Worm (Caenorhabditis elegans) whole organism, L1 larva: ENCODE results near the gene smoc-1.

Source experiments
- C04F5.9 ChIP-seq: sonication (generic microtip); optimal IDR thresholded peaks from 2 replicates; lab custom pipeline; 2016; ENCODE audit warnings: missing genetic modification characterization, missing compliant biosample characterization
- C16A3.4 ChIP-seq: fragments of 150-350 bp; optimal IDR thresholded peaks from 2 replicates; lab custom pipeline; 2014; ENCODE audit warnings: missing biosample characterization, missing genetic modification characterization
- C34B4.2 ChIP-seq: sonication (generic microtip); optimal IDR thresholded peaks from 2 replicates; lab custom pipeline; 2017; ENCODE audit warnings: mild to moderate bottlenecking, missing genetic modification characterization, missing compliant biosample characterization
- F16B12.6 ChIP-seq: fragments of 150-350 bp; optimal IDR thresholded peaks from 2 replicates; lab custom pipeline; 2014; ENCODE audit warnings: missing biosample characterization, missing genetic modification characterization
- Y116A8C.19 ChIP-seq: sonication (generic microtip); optimal IDR thresholded peaks from 2 replicates; lab custom pipeline; 2016; ENCODE audit warnings: missing compliant biosample characterization, missing genetic modification characterization, borderline replicate concordance
- aha-1 ChIP-seq: fragments of 150-350 bp; optimal IDR thresholded peaks from 2 replicates; lab custom pipeline; 2014; ENCODE audit warnings: missing biosample characterization, missing genetic modification characterization
- aly-2 ChIP-seq: fragments of 150-350 bp; optimal IDR thresholded peaks from 2 replicates; lab custom pipeline; 2014; ENCODE audit warnings: missing biosample characterization, missing genetic modification characterization
- blmp-1 ChIP-seq: fragments of 150-350 bp; optimal IDR thresholded peaks from 2 replicates; lab custom pipeline; 2014; ENCODE audit warnings: missing biosample characterization, missing genetic modification characterization
- ceh-63 ChIP-seq: fragments of 200-800 bp; sonication (Bioruptor generic); optimal IDR thresholded peaks from 2 replicates; lab custom pipeline; 2018; ENCODE audit warnings: mild to moderate bottlenecking, missing genetic modification characterization, missing compliant biosample characterization
- ceh-88 ChIP-seq: fragments of 200-800 bp; sonication (Bioruptor generic); IDR thresholded peaks from 2 replicates; pipeline ENCODE4 v1.3.6; 2022; ENCODE audit warnings: missing genetic modification characterization, missing compliant biosample characterization
- ceh-90 ChIP-seq: sonication (generic microtip); optimal IDR thresholded peaks from 2 replicates; lab custom pipeline; 2016; ENCODE audit warnings: missing genetic modification characterization, missing compliant biosample characterization
- dpl-1 ChIP-seq, 3 experiments: fragments of 150-350 bp in 2 of 3; sonication (generic microtip) in 1 of 3; optimal IDR thresholded peaks; 2 replicates each; lab custom pipeline; 2014 to 2017; ENCODE audit warnings: missing biosample characterization in 3 of 3, missing genetic modification characterization in 3 of 3, missing genetic modification reagents in 3 of 3
- dsc-1 ChIP-seq: sonication (generic microtip); optimal IDR thresholded peaks from 2 replicates; lab custom pipeline; 2016; ENCODE audit warnings: mild to moderate bottlenecking, missing genetic modification characterization, missing compliant biosample characterization
- efl-1 ChIP-seq, 4 experiments: fragments of 150-350 bp; optimal IDR thresholded peaks in 3 of 4; peaks in 1 of 4; 1 replicate in 1 of 4; 2 replicates in 3 of 4; lab custom pipeline; 2014; ENCODE audit warnings: missing biosample characterization in 2 of 4, missing genetic modification characterization in 2 of 4, missing genetic modification reagents in 2 of 4
- egl-13 ChIP-seq: sonication (generic microtip); optimal IDR thresholded peaks from 2 replicates; lab custom pipeline; 2016; ENCODE audit warnings: missing genotype, missing genetic modification reagents, missing genetic modification characterization, missing compliant biosample characterization
- elt-2 ChIP-seq: sonication (generic microtip); optimal IDR thresholded peaks from 2 replicates; lab custom pipeline; 2016; ENCODE audit warnings: missing genetic modification characterization, mild to moderate bottlenecking, inconsistent platforms, missing compliant biosample characterization, missing genetic modification reagents
- elt-3 ChIP-seq, 6 experiments: fragments of 150-350 bp in 1 of 6; sonication (generic microtip); optimal IDR thresholded peaks; 2 replicates each; lab custom pipeline; 2017 to 2018; ENCODE audit warnings: missing biosample characterization in 6 of 6, missing genetic modification characterization in 6 of 6, inconsistent platforms in 1 of 6
- ets-5 ChIP-seq: fragments of 200-800 bp; sonication (Bioruptor generic); IDR thresholded peaks from 2 replicates; pipeline ENCODE4 v1.3.6; 2022; ENCODE audit warnings: missing genetic modification characterization, missing compliant biosample characterization
- fkh-10 ChIP-seq: sonication (generic microtip); optimal IDR thresholded peaks from 2 replicates; lab custom pipeline; 2017; ENCODE audit warnings: missing biosample characterization, missing genetic modification reagents, missing genetic modification characterization
- fos-1 ChIP-seq: fragments of 150-350 bp; optimal IDR thresholded peaks from 2 replicates; lab custom pipeline; 2014; ENCODE audit warnings: missing biosample characterization, missing genetic modification characterization
- grh-1 ChIP-seq: fragments of 200-800 bp; sonication (Bioruptor generic); IDR thresholded peaks from 2 replicates; pipeline ENCODE4 v1.3.6; 2022; ENCODE audit warnings: missing genetic modification reagents, missing genetic modification characterization, missing compliant biosample characterization
- hlh-17 ChIP-seq: fragments of 200-800 bp; sonication (Bioruptor generic); optimal IDR thresholded peaks from 2 replicates; lab custom pipeline; 2018; ENCODE audit warnings: missing genetic modification characterization, mild to moderate bottlenecking, missing compliant biosample characterization, moderate library complexity, borderline replicate concordance
- hpl-2 ChIP-seq: fragments of 150-350 bp; optimal IDR thresholded peaks from 2 replicates; lab custom pipeline; 2014; ENCODE audit warnings: missing biosample characterization, missing genetic modification reagents, missing genetic modification characterization
- lin-13 ChIP-seq: fragments of 150-350 bp; optimal IDR thresholded peaks from 2 replicates; lab custom pipeline; 2014; ENCODE audit warnings: missing biosample characterization, missing genetic modification reagents, missing genetic modification characterization
- lin-14 ChIP-seq: fragments of 200-800 bp; sonication (Bioruptor generic); optimal IDR thresholded peaks from 2 replicates; lab custom pipeline; 2018; ENCODE audit warnings: mild to moderate bottlenecking, missing genetic modification characterization, moderate library complexity, missing compliant biosample characterization
- lin-35 ChIP-seq, 2 experiments: fragments of 150-350 bp; optimal IDR thresholded peaks; 2 replicates each; lab custom pipeline; 2014; ENCODE audit warnings: missing biosample characterization in 2 of 2, missing genetic modification characterization in 2 of 2, missing genetic modification reagents in 2 of 2
- lsy-2 ChIP-seq, 2 experiments: fragments of 150-350 bp; optimal IDR thresholded peaks; 2 replicates each; lab custom pipeline; 2014; ENCODE audit warnings: missing biosample characterization in 2 of 2, missing genetic modification characterization in 2 of 2
- mab-9 ChIP-seq: fragments of 200-800 bp; sonication (Bioruptor generic); IDR thresholded peaks from 2 replicates; pipeline ENCODE4 v1.3.6; 2022; ENCODE audit warnings: missing genetic modification reagents, missing genetic modification characterization, missing compliant biosample characterization
- mdl-1 ChIP-seq, 2 experiments: fragments of 150-350 bp; optimal IDR thresholded peaks; 2 replicates each; lab custom pipeline; 2014 to 2017; ENCODE audit warnings: missing biosample characterization in 2 of 2, missing genetic modification characterization in 2 of 2, inconsistent platforms in 1 of 2
- nhr-12 ChIP-seq: sonication (generic microtip); optimal IDR thresholded peaks from 2 replicates; lab custom pipeline; 2017; ENCODE audit warnings: missing biosample characterization, missing genetic modification characterization
- nhr-237 ChIP-seq: fragments of 150-350 bp; optimal IDR thresholded peaks from 2 replicates; lab custom pipeline; 2014; ENCODE audit warnings: missing biosample characterization, missing genetic modification characterization
- nhr-71 ChIP-seq: sonication (generic microtip); optimal IDR thresholded peaks from 2 replicates; lab custom pipeline; 2016; ENCODE audit warnings: mild to moderate bottlenecking, missing genetic modification characterization, moderate library complexity, missing compliant biosample characterization
- nhr-77 ChIP-seq: fragments of 150-350 bp; optimal IDR thresholded peaks from 2 replicates; lab custom pipeline; 2014; ENCODE audit warnings: missing biosample characterization, missing genetic modification characterization
- nhr-84 ChIP-seq: sonication (generic microtip); optimal IDR thresholded peaks from 2 replicates; lab custom pipeline; 2017; ENCODE audit warnings: missing biosample characterization, missing genetic modification characterization
- nhr-85 ChIP-seq: sonication (generic microtip); peaks from one replicate; lab custom pipeline; 2016; ENCODE audit warnings: missing genetic modification characterization, inconsistent platforms, missing compliant biosample characterization
- nhr-90 ChIP-seq: sonication (generic microtip); optimal IDR thresholded peaks from 2 replicates; lab custom pipeline; 2016; ENCODE audit warnings: mild to moderate bottlenecking, missing genetic modification characterization, missing compliant biosample characterization; ENCODE audit not compliant: poor library complexity
- pag-3 ChIP-seq: sonication (generic microtip); optimal IDR thresholded peaks from 2 replicates; lab custom pipeline; 2017; ENCODE audit warnings: missing genetic modification characterization, mild to moderate bottlenecking, missing compliant biosample characterization, antibody characterized with exemption, borderline replicate concordance; ENCODE audit not compliant: insufficient read depth
- pax-3 ChIP-seq: fragments of 200-800 bp; sonication (Bioruptor generic); optimal IDR thresholded peaks from 2 replicates; lab custom pipeline; 2018; ENCODE audit warnings: mild to moderate bottlenecking, missing genetic modification characterization, moderate library complexity, missing compliant biosample characterization
- rnt-1 ChIP-seq: sonication (generic microtip); optimal IDR thresholded peaks from 2 replicates; lab custom pipeline; 2016; ENCODE audit warnings: mild to moderate bottlenecking, missing genetic modification characterization, moderate library complexity, missing compliant biosample characterization
- sox-4 ChIP-seq: sonication (generic microtip); optimal IDR thresholded peaks from 2 replicates; lab custom pipeline; 2016; ENCODE audit warnings: missing genetic modification characterization, missing compliant biosample characterization
- sup-37 ChIP-seq: fragments of 200-800 bp; sonication (Bioruptor generic); optimal IDR thresholded peaks from 2 replicates; lab custom pipeline; 2018; ENCODE audit warnings: mild to moderate bottlenecking, missing genetic modification characterization, missing compliant biosample characterization
- swsn-7 ChIP-seq: sonication (generic microtip); optimal IDR thresholded peaks from 2 replicates; lab custom pipeline; 2016; ENCODE audit warnings: missing genetic modification characterization, missing compliant biosample characterization
- unc-130 ChIP-seq: fragments of 150-350 bp; optimal IDR thresholded peaks from 2 replicates; lab custom pipeline; 2017; ENCODE audit warnings: missing biosample characterization, missing genetic modification characterization, inconsistent platforms
- unc-86 ChIP-seq: sonication (generic microtip); optimal IDR thresholded peaks from 2 replicates; lab custom pipeline; 2016; ENCODE audit warnings: missing genetic modification characterization, missing compliant biosample characterization
- unc-98 ChIP-seq: fragments of 200-800 bp; sonication (Bioruptor generic); IDR thresholded peaks from 2 replicates; pipeline ENCODE4 v1.3.6; 2022; ENCODE audit warnings: missing genetic modification characterization, missing compliant biosample characterization
- xbp-1 ChIP-seq: sonication (generic microtip); optimal IDR thresholded peaks from 2 replicates; lab custom pipeline; 2016; ENCODE audit warnings: missing genetic modification characterization, missing compliant biosample characterization
- ztf-11 ChIP-seq, 2 experiments: sonication (generic microtip); optimal IDR thresholded peaks; 2 replicates each; lab custom pipeline; 2016 to 2017; ENCODE audit warnings: missing genetic modification characterization in 2 of 2, missing biosample characterization in 1 of 2, missing compliant biosample characterization in 1 of 2
- ztf-4 ChIP-seq: fragments of 150-350 bp; optimal IDR thresholded peaks from 2 replicates; lab custom pipeline; 2014; ENCODE audit warnings: missing biosample characterization, missing genetic modification characterization

smoc-1 gene

DNA sequence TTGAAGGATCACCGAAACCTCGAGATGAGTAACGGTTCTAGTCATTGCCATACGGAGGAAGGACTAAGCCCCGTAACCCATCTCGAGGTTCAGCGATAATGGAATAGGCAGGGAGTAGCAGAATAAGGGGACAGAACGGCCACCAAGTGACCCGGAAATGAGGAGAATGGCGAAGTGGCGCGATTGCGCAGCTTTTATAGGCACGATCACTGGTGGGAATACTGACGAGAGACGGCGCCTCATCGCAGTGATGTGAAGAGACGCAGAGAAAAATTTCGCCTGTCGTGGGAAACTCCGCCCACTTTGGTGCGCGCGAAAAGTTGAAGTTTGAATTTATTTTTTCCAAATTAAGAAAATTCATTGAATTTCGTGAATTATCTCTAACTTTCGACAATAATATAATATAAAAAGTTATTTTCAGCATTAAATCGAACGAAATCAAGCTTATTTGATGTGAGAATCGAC is 12.6 kb downstream of the smoc-1 start, which contains the start of gene F55A11.4 (continued):
- TF ChIP-seq aly-2 (tag; lab: Kevin White, UChicago) = no peak
- TF ChIP-seq pag-3 (tag; lab: Kevin White, UChicago) = no peak
- no peak for TF ChIP-seq xbp-1 (tag; lab: Kevin White, UChicago)
- no peak for TF ChIP-seq hlh-17 (GFP tag; lab: Kevin White, UChicago)
- peak in 1 of 2 experiments; percentile 42 for TF ChIP-seq efl-1 (optimal IDR thresholded peaks at IDR 0.05; lab: Kevin White, UChicago)
- peak; percentile 50 to 92 for TF ChIP-seq efl-1 (GFP tag; optimal IDR thresholded peaks at IDR 0.05 in 1 of 2; lab: Kevin White, UChicago)
- TF ChIP-seq C04F5.9 (tag; lab: Kevin White, UChicago) = no peak
- TF ChIP-seq nhr-71 (tag; lab: Kevin White, UChicago) = peak; percentile 9
- no peak for TF ChIP-seq unc-98 (GFP tag; lab: Robert Waterston, UW)
- TF ChIP-seq nhr-90 = no peak
- TF ChIP-seq C34B4.2 = no peak
- no peak for TF ChIP-seq fkh-10 (GFP tag; lab: Kevin White, UChicago)
- TF ChIP-seq blmp-1 (tag; lab: Kevin White, UChicago) = peak; percentile 35
- no peak for TF ChIP-seq nhr-237
- TF ChIP-seq mdl-1 (tag; optimal IDR thresholded peaks at IDR 0.05; lab: Kevin White, UChicago) = no peak
- no peak for TF ChIP-seq nhr-84 (tag; lab: Kevin White, UChicago)
- no peak for TF ChIP-seq elt-3 (tag; optimal IDR thresholded peaks at IDR 0.05; lab: Kevin White, UChicago)
- no peak for TF ChIP-seq sup-37 (GFP tag; lab: Kevin White, UChicago)
- TF ChIP-seq swsn-7 (tag; lab: Kevin White, UChicago) = no peak
- no peak for TF ChIP-seq egl-13 (tag; lab: Kevin White, UChicago)
- TF ChIP-seq ets-5 = no peak
- TF ChIP-seq lin-14 (GFP tag; lab: Kevin White, UChicago) = no peak
- no peak for TF ChIP-seq lin-13 (GFP tag; lab: Kevin White, UChicago)
- no peak for TF ChIP-seq ztf-11 (tag; optimal IDR thresholded peaks at IDR 0.05; lab: Kevin White, UChicago)
- TF ChIP-seq unc-130 = no peak
- TF ChIP-seq unc-86 (tag; lab: Kevin White, UChicago) = no peak
- TF ChIP-seq nhr-85 (tag; lab: Kevin White, UChicago) = peak; percentile 52
- TF ChIP-seq sox-4 (tag; lab: Kevin White, UChicago) = no peak
- no peak for TF ChIP-seq nhr-77
- no peak for TF ChIP-seq pax-3 (tag; lab: Kevin White, UChicago)

DNA sequence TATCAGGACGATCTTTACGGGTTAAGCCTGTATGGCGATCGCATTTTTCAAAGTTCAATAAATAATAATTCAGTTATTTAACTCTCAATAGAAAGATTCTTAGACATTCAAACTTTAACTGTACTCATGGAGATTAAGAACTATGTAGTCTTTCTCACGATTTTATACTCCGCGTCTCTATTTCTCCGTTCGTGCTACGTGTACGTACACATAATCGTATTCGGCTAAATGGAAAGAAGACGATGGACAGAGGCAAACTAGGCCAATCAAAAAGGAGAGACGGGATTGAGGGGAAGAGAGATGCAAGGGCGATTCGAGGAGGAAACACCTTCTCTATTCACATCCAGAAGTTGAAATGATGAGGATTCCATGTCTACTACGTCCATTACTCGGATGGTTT is 16.0 kb downstream of the smoc-1 start, which contains the start of gene bus-18:
bus-18 (plus strand) TSS at position 301 of the 400 bp plus-strand sequence.
- no peak for TF ChIP-seq pag-3 (tag; lab: Kevin White, UChicago)
- no peak for TF ChIP-seq lin-35 (GFP tag; optimal IDR thresholded peaks at IDR 0.05; lab: Kevin White, UChicago)
- TF ChIP-seq ceh-88 (GFP tag; lab: Robert Waterston, UW) = no peak
- no peak for TF ChIP-seq rnt-1 (tag; lab: Kevin White, UChicago)
- TF ChIP-seq blmp-1 (tag; lab: Kevin White, UChicago) = peak; percentile 42
- TF ChIP-seq ztf-4 (tag; lab: Kevin White, UChicago) = no peak
- peak; percentile 12 for TF ChIP-seq xbp-1 (tag; lab: Kevin White, UChicago)

- no peak for TF ChIP-seq elt-2 (tag; lab: Kevin White, UChicago)
- TF ChIP-seq unc-130 = no peak
- TF ChIP-seq Y116A8C.19 (tag; lab: Kevin White, UChicago) = no peak
- TF ChIP-seq C04F5.9 (tag; lab: Kevin White, UChicago) = no peak
- no peak for TF ChIP-seq aha-1
- no peak for TF ChIP-seq nhr-77
- TF ChIP-seq lsy-2 (tag; optimal IDR thresholded peaks at IDR 0.05; lab: Kevin White, UChicago) = peak in 1 of 2 experiments; percentile 40
- no peak for TF ChIP-seq ztf-4 (tag; lab: Kevin White, UChicago)
- TF ChIP-seq ceh-90 (tag; lab: Kevin White, UChicago) = no peak
- TF ChIP-seq hpl-2 = no peak
- TF ChIP-seq nhr-85 (tag; lab: Kevin White, UChicago) = peak; percentile 68
- TF ChIP-seq dsc-1 (tag; lab: Kevin White, UChicago) = no peak
- no peak for TF ChIP-seq fos-1 (tag; lab: Kevin White, UChicago)
- no peak for TF ChIP-seq ceh-63 (GFP tag; lab: Kevin White, UChicago)
- no peak for TF ChIP-seq dpl-1 (GFP tag; optimal IDR thresholded peaks at IDR 0.05; lab: Kevin White, UChicago)
- no peak for TF ChIP-seq grh-1 (GFP tag; lab: Robert Waterston, UW)
- no peak for TF ChIP-seq hlh-17 (GFP tag; lab: Kevin White, UChicago)
- TF ChIP-seq xbp-1 (tag; lab: Kevin White, UChicago) = no peak
- TF ChIP-seq unc-86 (tag; lab: Kevin White, UChicago) = no peak
- no peak for TF ChIP-seq F16B12.6
- no peak for TF ChIP-seq C16A3.4 (tag; lab: Kevin White, UChicago)
- no peak for TF ChIP-seq nhr-12
- no peak for TF ChIP-seq mab-9
Measured at ce11 chrV:11773934-11774333, 16.5 kb downstream of the smoc-1 start.
